Fruit fly (Drosophila melanogaster): Measurements from ENCODE around the gene CG1662.
A peak's percentile ranks its signal among the peaks of the same experiment; 100 is the strongest.

The CG1662 gene

dm6 chrX:13421059-13421458, 33.7 kb downstream of the CG1662 start (continued):
- TF ChIP-seq HHEX (GFP tag; optimal IDR thresholded peaks at IDR 0.05), result no peak
- TF ChIP-seq ewg (GFP tag; optimal IDR thresholded peaks at IDR 0.05), result peak; percentile 98
- TF ChIP-seq tio (GFP tag; optimal IDR thresholded peaks at IDR 0.05), result no peak
- peak; percentile 57 for TF ChIP-seq Med (GFP tag)
- no peak for TF ChIP-seq CG16813 (GFP tag; IDR thresholded peaks at IDR 0.05; ENCODE audit: partially characterized antibody)
- TF ChIP-seq kah (GFP tag; optimal IDR thresholded peaks at IDR 0.05), result no peak
- TF ChIP-seq Elba2 (GFP tag; optimal IDR thresholded peaks at IDR 0.05), result peak; percentile 57
- TF ChIP-seq Stat92E (GFP tag; optimal IDR thresholded peaks at IDR 0.05), result peak in 1 of 3 experiments; percentile 18
- TF ChIP-seq pita (GFP tag; optimal IDR thresholded peaks at IDR 0.05), result peak; percentile 36
- TF ChIP-seq Dfd (GFP tag; optimal IDR thresholded peaks at IDR 0.05), result peak in 1 of 2 experiments; percentile 94
- no peak for TF ChIP-seq Meics (GFP tag; optimal IDR thresholded peaks at IDR 0.05)
- TF ChIP-seq CG1024 (GFP tag; IDR thresholded peaks at IDR 0.05), result no peak
- no peak for TF ChIP-seq Dip3 (GFP tag; optimal IDR thresholded peaks at IDR 0.05)
- TF ChIP-seq Ets97D (GFP tag; optimal IDR thresholded peaks at IDR 0.05), result peak; percentile 44
- TF ChIP-seq HmgD (GFP tag; optimal IDR thresholded peaks at IDR 0.05), result peak; percentile 31
- TF ChIP-seq Abd-B (GFP tag; optimal IDR thresholded peaks at IDR 0.05), result peak; percentile 55
- no peak for TF ChIP-seq ab (GFP tag; optimal IDR thresholded peaks at IDR 0.05)
- TF ChIP-seq wor (GFP tag; IDR thresholded peaks at IDR 0.05), result no peak
- 0 out of 4 replicates have a peak, but pooled peaks have one; percentile 39 for TF ChIP-seq chinmo (GFP tag; IDR thresholded peaks at IDR 0.05; ENCODE audit: partially characterized antibody)
- TF ChIP-seq Bgb (GFP tag; IDR thresholded peaks at IDR 0.05; ENCODE audit: partially characterized antibody), result peak; percentile 17; the same call in 1 of the 2 replicates
- peak; percentile 29 for TF ChIP-seq CG17829 (tag; optimal IDR thresholded peaks at IDR 0.05)
- TF ChIP-seq Dp (GFP tag; optimal IDR thresholded peaks at IDR 0.05), result peak; percentile 90
- no peak for TF ChIP-seq CG3281 (GFP tag; optimal IDR thresholded peaks at IDR 0.05)
- peak; percentile 92 to 98 for TF ChIP-seq insv (GFP tag; optimal IDR thresholded peaks at IDR 0.05)
- TF ChIP-seq E2f2 (GFP tag; IDR thresholded peaks at IDR 0.05), result peak; percentile 92
- TF ChIP-seq phol (tag; optimal IDR thresholded peaks at IDR 0.05), result peak; percentile 24
- TF ChIP-seq CG9817 (tag; optimal IDR thresholded peaks at IDR 0.05), result no peak
- no peak for TF ChIP-seq pan (optimal IDR thresholded peaks at IDR 0.05)
- no peak for TF ChIP-seq pan (GFP tag; optimal IDR thresholded peaks at IDR 0.05 in 1 of 2, IDR thresholded peaks at IDR 0.05 in 1 of 2)
- no peak for TF ChIP-seq ind (GFP tag; optimal IDR thresholded peaks at IDR 0.05)
- TF ChIP-seq CG8924 (tag; optimal IDR thresholded peaks at IDR 0.05), result no peak
- no peak for TF ChIP-seq Sin3A (optimal IDR thresholded peaks at IDR 0.05)
- peak; percentile 84 for TF ChIP-seq stwl (tag; optimal IDR thresholded peaks at IDR 0.05)

dm6 chrX:13434065-13434464, 46.7 kb downstream of the CG1662 start:
- TF ChIP-seq Med (GFP tag), result peak; percentile 86
- peak; percentile 27; the same call in 1 of the 2 replicates for TF ChIP-seq CG10366 (GFP tag; IDR thresholded peaks at IDR 0.05)
- peak; percentile 2 for TF ChIP-seq CG13296 (GFP tag; optimal IDR thresholded peaks at IDR 0.05)
- peak; percentile 30 for TF ChIP-seq Antp (GFP tag; optimal IDR thresholded peaks at IDR 0.05)
- peak; percentile 43 for TF ChIP-seq CG2678 (tag; optimal IDR thresholded peaks at IDR 0.05)
- peak; percentile 35; the same call in 1 of the 3 replicates for TF ChIP-seq Optix (GFP tag; IDR thresholded peaks at IDR 0.05)
- no peak for TF ChIP-seq Elba2 (GFP tag; optimal IDR thresholded peaks at IDR 0.05)
- TF ChIP-seq nmo (GFP tag; optimal IDR thresholded peaks at IDR 0.05), result no peak
- 0 out of 3 replicates have a peak, but pooled peaks have one; percentile 34 for TF ChIP-seq dysf (GFP tag; IDR thresholded peaks at IDR 0.05)
- TF ChIP-seq dmrt99B (tag; optimal IDR thresholded peaks at IDR 0.05), result peak; percentile 43
- TF ChIP-seq sens (GFP tag), result peak; percentile 46
- TF ChIP-seq lab (GFP tag; optimal IDR thresholded peaks at IDR 0.05), result peak; percentile 58
- peak in 1 of 2 experiments; percentile 10 for TF ChIP-seq Hr51 (GFP tag; optimal IDR thresholded peaks at IDR 0.05)
- peak; percentile 35 for TF ChIP-seq CG12769 (tag; optimal IDR thresholded peaks at IDR 0.05)
- 0 out of 2 replicates have a peak, but pooled peaks have one; percentile 27 for TF ChIP-seq E2f1 (GFP tag; IDR thresholded peaks at IDR 0.05)
- peak; percentile 19; the same call in 1 of the 2 replicates for TF ChIP-seq lmd (GFP tag; IDR thresholded peaks at IDR 0.05)
- no peak for TF ChIP-seq CG7987 (GFP tag; optimal IDR thresholded peaks at IDR 0.05)
- no peak for TF ChIP-seq hkb (optimal IDR thresholded peaks at IDR 0.05)
- TF ChIP-seq hkb (GFP tag; IDR thresholded peaks at IDR 0.05), result 0 out of 2 replicates have a peak, but pooled peaks have one; percentile 24
- 0 out of 2 replicates have a peak, but pooled peaks have one; percentile 13 for TF ChIP-seq CG32532 (GFP tag; IDR thresholded peaks at IDR 0.05)

Data from whole organism, embryonic.